Worm (Caenorhabditis elegans) whole organism, early embryonic: ENCODE measurements around the gene msp-49.

Experiments used
- tbx-37 ChIP-seq: fragments of 200-800 bp; sonication (Bioruptor generic); conservative IDR thresholded peaks from 2 replicates; pipeline ENCODE4 v1.3.6; 2022; ENCODE audit warnings: missing genetic modification reagents, missing genetic modification characterization, missing compliant biosample characterization
- tra-4 ChIP-seq: sonication (generic microtip); optimal IDR thresholded peaks from 2 replicates; lab custom pipeline; 2017; ENCODE audit warnings: missing genetic modification characterization, missing compliant biosample characterization

- TF ChIP-seq tra-4 (tag; lab: Kevin White, UChicago) (no peak), tbx-37 (GFP tag; lab: Robert Waterston, UW) (no peak)
These were observed 35.4 kb downstream of the msp-49 start, which contains the start of gene EGAP2.2 for ce11 chrII:5229596-5229995.
